Worm (Caenorhabditis elegans) whole organism, mixed stage, embryonic: Measurements from ENCODE around the gene F10C2.3.
A peak's percentile ranks its signal among the peaks of the same experiment; 100 is the strongest.

ENCODE experiments used
- M03D4.4 ChIP-seq: sonication (generic microtip); optimal IDR thresholded peaks from 2 replicates; lab custom pipeline; 2017; ENCODE audit warnings: mild to moderate bottlenecking, missing genetic modification characterization, missing compliant biosample characterization
- bed-3 ChIP-seq: fragments of 200-800 bp; sonication (Bioruptor generic); optimal IDR thresholded peaks from 3 replicates; lab custom pipeline; 2018; ENCODE audit warnings: mild to moderate bottlenecking, missing genetic modification characterization, moderate library complexity, missing compliant biosample characterization
- blmp-1 ChIP-seq: fragments of 150-350 bp; optimal IDR thresholded peaks from 2 replicates; lab custom pipeline; 2014; ENCODE audit warnings: missing biosample characterization, missing genetic modification characterization
- ceh-39 ChIP-seq: fragments of 150-350 bp; optimal IDR thresholded peaks from 2 replicates; lab custom pipeline; 2014; ENCODE audit warnings: missing biosample characterization, missing genetic modification characterization
- ceh-43 ChIP-seq: fragments of 200-800 bp; sonication (Bioruptor generic); optimal IDR thresholded peaks from 2 replicates; lab custom pipeline; 2018; ENCODE audit warnings: mild to moderate bottlenecking, missing genetic modification characterization, moderate library complexity, missing compliant biosample characterization
- ceh-83 ChIP-seq: fragments of 200-800 bp; sonication (Bioruptor generic); optimal IDR thresholded peaks from 2 replicates; lab custom pipeline; 2018; ENCODE audit warnings: mild to moderate bottlenecking, missing genetic modification characterization, missing compliant biosample characterization
- ces-1 ChIP-seq: fragments of 150-350 bp; optimal IDR thresholded peaks from 2 replicates; lab custom pipeline; 2014; ENCODE audit warnings: missing biosample characterization, missing genetic modification reagents, missing genetic modification characterization
- cnd-1 ChIP-seq: fragments of 200-800 bp; sonication (Bioruptor generic); optimal IDR thresholded peaks from 2 replicates; lab custom pipeline; 2018; ENCODE audit warnings: mild to moderate bottlenecking, missing genetic modification characterization, missing compliant biosample characterization
- drap-1 ChIP-seq: fragments of 200-800 bp; sonication (Bioruptor generic); optimal IDR thresholded peaks from 3 replicates; lab custom pipeline; 2018; ENCODE audit warnings: mild to moderate bottlenecking, missing genetic modification characterization, missing compliant biosample characterization
- flh-1 ChIP-seq: fragments of 200-800 bp; sonication (Bioruptor generic); optimal IDR thresholded peaks from 2 replicates; lab custom pipeline; 2018; ENCODE audit warnings: mild to moderate bottlenecking, missing genetic modification characterization, moderate library complexity, missing compliant biosample characterization
- ham-2 ChIP-seq: fragments of 200-800 bp; sonication (Bioruptor generic); optimal IDR thresholded peaks from 2 replicates; lab custom pipeline; 2018; ENCODE audit warnings: mild to moderate bottlenecking, missing genetic modification characterization, missing compliant biosample characterization
- hlh-1 ChIP-seq: fragments of 150-350 bp; optimal IDR thresholded peaks from 2 replicates; lab custom pipeline; 2014; ENCODE audit warnings: missing biosample characterization, missing genetic modification reagents, missing genetic modification characterization
- lin-13 ChIP-seq: fragments of 150-350 bp; optimal IDR thresholded peaks from 2 replicates; lab custom pipeline; 2014; ENCODE audit warnings: missing biosample characterization, missing genetic modification characterization
- lin-32 ChIP-seq: fragments of 200-800 bp; sonication (Bioruptor generic); optimal IDR thresholded peaks from 2 replicates; lab custom pipeline; 2018; ENCODE audit warnings: mild to moderate bottlenecking, missing genetic modification characterization, missing compliant biosample characterization
- lsy-2 ChIP-seq: fragments of 150-350 bp; optimal IDR thresholded peaks from 2 replicates; lab custom pipeline; 2014; ENCODE audit warnings: missing biosample characterization, missing genetic modification characterization
- mab-5 ChIP-seq: fragments of 150-350 bp; optimal IDR thresholded peaks from 2 replicates; lab custom pipeline; 2014; ENCODE audit warnings: missing biosample characterization, missing genetic modification characterization
- mep-1 ChIP-seq: fragments of 150-350 bp; optimal IDR thresholded peaks from 2 replicates; lab custom pipeline; 2017; ENCODE audit warnings: missing biosample characterization, missing genetic modification reagents, missing genetic modification characterization, inconsistent platforms
- mls-2 ChIP-seq: sonication (generic microtip); optimal IDR thresholded peaks from 2 replicates; lab custom pipeline; 2016; ENCODE audit warnings: mild to moderate bottlenecking, missing genetic modification characterization, moderate library complexity, missing compliant biosample characterization
- nhr-12 ChIP-seq: fragments of 150-350 bp; optimal IDR thresholded peaks from 2 replicates; lab custom pipeline; 2014; ENCODE audit warnings: missing biosample characterization, missing genetic modification characterization
- nhr-2 ChIP-seq: fragments of 150-350 bp; optimal IDR thresholded peaks from 2 replicates; lab custom pipeline; 2014; ENCODE audit warnings: missing biosample characterization, missing genetic modification characterization
- nhr-237 ChIP-seq: fragments of 150-350 bp; optimal IDR thresholded peaks from 2 replicates; lab custom pipeline; 2014; ENCODE audit warnings: missing biosample characterization, missing genetic modification characterization
- nhr-28 ChIP-seq: fragments of 150-350 bp; optimal IDR thresholded peaks from 2 replicates; lab custom pipeline; 2014; ENCODE audit warnings: missing biosample characterization, missing genetic modification characterization
- pha-4 ChIP-seq: fragments of 150-350 bp; optimal IDR thresholded peaks from 2 replicates; lab custom pipeline; 2018; ENCODE audit warnings: missing biosample characterization, missing genetic modification reagents, missing genetic modification characterization
- sem-2 ChIP-seq: fragments of 200-800 bp; sonication (Bioruptor generic); optimal IDR thresholded peaks from 2 replicates; lab custom pipeline; 2018; ENCODE audit warnings: mild to moderate bottlenecking, missing genetic modification characterization, missing compliant biosample characterization
- snpc-4 ChIP-seq: fragments of 150-350 bp; optimal IDR thresholded peaks from 2 replicates; lab custom pipeline; 2014; ENCODE audit warnings: missing biosample characterization, missing genetic modification characterization
- sptf-1 ChIP-seq: sonication (generic microtip); optimal IDR thresholded peaks from 2 replicates; lab custom pipeline; 2017; ENCODE audit warnings: mild to moderate bottlenecking, missing genetic modification characterization, moderate library complexity, missing compliant biosample characterization
- tbx-8 ChIP-seq: fragments of 200-800 bp; sonication (Bioruptor generic); optimal IDR thresholded peaks from 2 replicates; lab custom pipeline; 2018; ENCODE audit warnings: mild to moderate bottlenecking, missing genetic modification characterization, moderate library complexity, missing compliant biosample characterization
- unc-120 ChIP-seq: sonication (generic microtip); optimal IDR thresholded peaks from 2 replicates; lab custom pipeline; 2017; ENCODE audit warnings: missing genetic modification characterization, missing compliant biosample characterization; ENCODE audit not compliant: poor library complexity, severe bottlenecking
- unc-39 ChIP-seq: fragments of 150-350 bp; optimal IDR thresholded peaks from 2 replicates; lab custom pipeline; 2014; ENCODE audit warnings: missing biosample characterization, missing genetic modification characterization
- unc-62 ChIP-seq: fragments of 150-350 bp; optimal IDR thresholded peaks from 2 replicates; lab custom pipeline; 2014; ENCODE audit warnings: missing biosample characterization, missing genetic modification reagents, missing genetic modification characterization
- zip-8 ChIP-seq: fragments of 150-350 bp; optimal IDR thresholded peaks from 2 replicates; lab custom pipeline; 2014; ENCODE audit warnings: missing biosample characterization, missing genetic modification characterization
- ztf-11 ChIP-seq: fragments of 150-350 bp; optimal IDR thresholded peaks from 2 replicates; lab custom pipeline; 2014; ENCODE audit warnings: missing biosample characterization, missing genetic modification characterization

F10C2.3 gene

DNA sequence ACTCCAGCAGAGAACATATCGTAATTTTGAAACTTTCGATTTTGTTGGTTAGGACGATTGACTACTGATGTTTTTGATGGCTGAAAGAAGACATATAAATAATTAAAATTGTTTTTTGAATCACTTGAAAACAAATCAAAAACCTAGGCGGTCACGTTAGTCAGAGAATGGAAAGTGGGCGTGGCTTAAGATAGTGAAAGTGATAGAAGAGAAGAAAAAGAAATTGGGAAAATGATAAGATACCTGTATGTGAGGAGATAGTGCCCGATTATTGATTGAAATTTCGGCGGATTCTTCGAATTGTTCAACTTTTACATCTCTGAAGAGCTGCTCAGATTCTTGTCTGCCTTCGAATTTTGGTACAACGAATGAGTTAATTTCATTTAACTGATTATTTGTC, 8.4 kb upstream of the F10C2.3 start:
- no peak for TF ChIP-seq flh-1 (GFP tag; lab: Kevin White, UChicago)
- no peak for TF ChIP-seq drap-1 (GFP tag; lab: Kevin White, UChicago)
- TF ChIP-seq unc-39, result no peak
- TF ChIP-seq ceh-83 (GFP tag; lab: Kevin White, UChicago), result no peak
- TF ChIP-seq zip-8 (tag; lab: Kevin White, UChicago), result no peak
- no peak for TF ChIP-seq hlh-1 (tag; lab: Kevin White, UChicago)
- no peak for TF ChIP-seq nhr-2
- TF ChIP-seq blmp-1 (tag; lab: Kevin White, UChicago), result peak; percentile 36

DNA sequence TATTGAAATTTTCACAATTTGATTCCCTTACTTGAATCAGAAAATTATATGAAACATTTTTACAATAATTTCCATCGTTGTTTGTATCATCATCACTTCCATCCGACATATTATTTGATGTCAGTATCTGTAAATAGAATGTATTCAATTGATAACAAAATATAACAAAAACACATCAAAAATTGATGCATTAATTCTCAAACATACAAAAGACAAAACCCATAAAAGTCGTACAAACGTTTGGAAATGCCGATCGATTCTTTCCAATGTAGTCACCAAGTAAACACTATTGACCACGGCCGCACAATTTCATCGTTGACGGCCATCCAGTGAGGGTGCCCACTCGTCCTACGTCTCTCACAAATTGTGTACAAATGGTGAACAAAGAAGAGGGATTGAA, 6.8 kb upstream of the F10C2.3 start, which contains the start of gene add-2:
Gene add-2 (minus strand): TSS at position 109 of the 400 bp plus-strand sequence.
- TF ChIP-seq flh-1 (GFP tag; lab: Kevin White, UChicago) (no peak), tbx-8 (GFP tag; lab: Kevin White, UChicago) (no peak), bed-3 (GFP tag; lab: Kevin White, UChicago) (no peak), ham-2 (GFP tag; lab: Kevin White, UChicago) (no peak), lin-13 (tag; lab: Kevin White, UChicago) (no peak), ces-1 (GFP tag; lab: Kevin White, UChicago) (no peak), unc-39 (no peak), mep-1 (tag; lab: Kevin White, UChicago) (no peak), snpc-4 (no peak), nhr-12 (tag; lab: Kevin White, UChicago) (no peak), cnd-1 (no peak), ceh-83 (GFP tag; lab: Kevin White, UChicago) (no peak), ceh-39 (tag; lab: Kevin White, UChicago) (no peak), nhr-237 (tag; lab: Kevin White, UChicago) (no peak), nhr-2 (no peak), lin-32 (GFP tag; lab: Kevin White, UChicago) (no peak), drap-1 (GFP tag; lab: Kevin White, UChicago) (no peak), sem-2 (GFP tag; lab: Kevin White, UChicago) (no peak), hlh-1 (tag; lab: Kevin White, UChicago) (no peak), unc-62 (GFP tag; lab: Kevin White, UChicago) (no peak)

DNA sequence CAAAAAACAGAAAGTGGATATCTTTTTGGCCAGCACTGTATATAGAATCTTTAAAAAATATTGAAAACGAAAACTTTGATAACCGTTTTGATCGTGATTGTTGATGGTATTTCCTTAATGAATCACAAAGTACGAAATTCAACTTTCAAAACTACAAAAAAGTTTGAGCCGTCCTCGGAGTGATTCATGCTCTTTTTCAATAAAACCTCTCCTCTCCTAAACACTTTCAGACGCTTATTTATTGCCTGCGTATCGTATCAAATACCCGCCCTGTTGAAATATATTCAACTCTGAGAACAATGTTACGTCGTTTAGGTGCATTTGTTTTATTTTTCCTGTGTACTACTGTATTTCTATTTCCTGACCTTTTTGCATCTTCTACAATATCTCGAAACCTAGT, 814 bp downstream of the F10C2.3 start:
- no peak for TF ChIP-seq lsy-2 (tag; lab: Kevin White, UChicago)
- TF ChIP-seq mls-2 (tag; lab: Kevin White, UChicago), result no peak
- no peak for TF ChIP-seq mab-5
- no peak for TF ChIP-seq ceh-83 (GFP tag; lab: Kevin White, UChicago)
- TF ChIP-seq nhr-28 (tag; lab: Kevin White, UChicago), result no peak
- TF ChIP-seq ces-1 (GFP tag; lab: Kevin White, UChicago), result no peak
- TF ChIP-seq nhr-2, result no peak
- TF ChIP-seq nhr-237 (tag; lab: Kevin White, UChicago), result no peak
- TF ChIP-seq pha-4 (tag; lab: Kevin White, UChicago), result no peak
- no peak for TF ChIP-seq cnd-1
- no peak for TF ChIP-seq drap-1 (GFP tag; lab: Kevin White, UChicago)
- no peak for TF ChIP-seq bed-3 (GFP tag; lab: Kevin White, UChicago)
- no peak for TF ChIP-seq M03D4.4 (tag; lab: Kevin White, UChicago)
- TF ChIP-seq blmp-1 (tag; lab: Kevin White, UChicago), result no peak
- no peak for TF ChIP-seq unc-120 (tag; lab: Kevin White, UChicago)
- TF ChIP-seq, all 35 proteins: peak for 0

DNA sequence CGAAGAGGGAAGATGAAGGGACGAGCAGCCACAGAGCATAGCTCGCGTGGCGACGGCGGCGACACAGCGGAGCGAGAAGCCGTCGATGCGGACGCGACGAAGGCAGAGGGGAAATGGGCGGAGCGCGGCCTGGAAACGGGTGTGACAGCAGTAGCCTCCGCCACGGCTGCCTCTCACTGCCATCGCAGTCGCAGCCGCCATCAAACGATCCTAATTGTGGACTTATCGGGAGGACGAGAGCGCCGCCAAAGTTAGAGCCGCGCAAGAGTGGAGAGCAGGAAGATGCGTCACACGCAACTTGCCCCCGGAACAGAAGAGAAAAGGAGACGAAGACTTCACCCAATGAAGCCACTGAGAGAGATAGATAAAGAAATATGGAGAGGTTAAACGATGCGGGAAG, 4.1 kb downstream of the F10C2.3 start:
- no peak for TF ChIP-seq cnd-1
- TF ChIP-seq unc-39, result no peak
- TF ChIP-seq sptf-1, result peak; percentile 63
- no peak for TF ChIP-seq ztf-11 (tag; lab: Kevin White, UChicago)
- peak; percentile 10 for TF ChIP-seq mls-2 (tag; lab: Kevin White, UChicago)
- peak; percentile 38 for TF ChIP-seq ces-1 (GFP tag; lab: Kevin White, UChicago)

DNA sequence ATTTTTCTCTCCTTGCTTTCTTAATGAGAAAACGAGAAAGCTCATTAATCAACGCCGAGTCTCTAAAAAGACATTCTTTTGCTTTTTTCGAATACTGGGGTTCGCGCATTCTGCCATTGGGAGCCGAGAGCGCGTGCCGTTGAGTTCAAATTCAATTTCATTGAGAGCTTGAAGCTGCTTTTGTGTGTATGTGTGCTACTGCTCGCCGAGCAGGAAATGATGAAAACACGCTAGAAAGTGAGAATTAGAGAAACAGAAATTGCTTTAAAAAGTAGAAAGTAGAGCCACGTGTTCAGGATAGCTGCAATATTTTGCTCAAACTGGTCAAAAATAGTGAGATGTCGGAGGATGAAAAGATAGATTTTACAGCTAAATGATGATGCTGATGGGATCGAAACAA, 5.6 kb downstream of the F10C2.3 start:
- TF ChIP-seq unc-120 (tag; lab: Kevin White, UChicago), result peak; percentile 19
- TF ChIP-seq ceh-43 (GFP tag; lab: Kevin White, UChicago), result no peak
- no peak for TF ChIP-seq snpc-4
- peak; percentile 93 for TF ChIP-seq ces-1 (GFP tag; lab: Kevin White, UChicago)
